Fruit fly (Drosophila melanogaster) whole organism, embryonic: ENCODE data around the gene lva.
A peak's percentile ranks its signal among the peaks of the same experiment; 100 is the strongest.

Experiments
- CG10321 ChIP-seq: fragments of 200-800 bp; sonication (Bioruptor generic); IDR thresholded peaks from 2 replicates; pipeline ENCODE4 v1.3.6; 2022; ENCODE audit warnings: missing biosample characterization, missing genetic modification characterization
- CG11093 ChIP-seq: fragments of 200-800 bp; sonication (Bioruptor generic); IDR thresholded peaks from 3 replicates; pipeline ENCODE4 v1.3.6; 2022; ENCODE audit warnings: missing biosample characterization, missing genetic modification characterization
- CG1233 ChIP-seq: fragments of 200-800 bp; sonication (Bioruptor generic); optimal IDR thresholded peaks from 4 replicates; lab custom pipeline; 2018; ENCODE audit warnings: missing biosample characterization, mild to moderate bottlenecking, missing genetic modification characterization
- CG12769 ChIP-seq: fragments of 200-800 bp; sonication (Bioruptor generic); optimal IDR thresholded peaks from 2 replicates; lab custom pipeline; 2019; ENCODE audit warnings: missing biosample characterization, mild to moderate bottlenecking, missing genetic modification characterization, moderate library complexity
- CG13624 ChIP-seq: fragments of 200-800 bp; sonication (Bioruptor generic); optimal IDR thresholded peaks from 2 replicates; lab custom pipeline; 2016; ENCODE audit warnings: missing biosample characterization, missing genetic modification characterization
- CG14667 ChIP-seq: fragments of 200-800 bp; sonication (Bioruptor generic); IDR thresholded peaks from 2 replicates; pipeline ENCODE4 v1.3.6; 2022; ENCODE audit warnings: missing biosample characterization, missing genetic modification characterization
- CG15073 ChIP-seq: fragments of 200-800 bp; sonication (Bioruptor generic); optimal IDR thresholded peaks from 2 replicates; lab custom pipeline; 2016; ENCODE audit warnings: missing biosample characterization, missing genetic modification characterization
- CG17829 ChIP-seq: fragments of 200-800 bp; optimal IDR thresholded peaks from 2 replicates; lab custom pipeline; 2019; ENCODE audit warnings: missing biosample characterization, mild to moderate bottlenecking, missing genetic modification characterization, moderate library complexity
- CG18262 ChIP-seq: fragments of 200-800 bp; optimal IDR thresholded peaks from 3 replicates; lab custom pipeline; 2019; ENCODE audit warnings: missing biosample characterization, mild to moderate bottlenecking, missing genetic modification characterization, moderate library complexity
- CG18619 ChIP-seq: fragments of 200-800 bp; sonication (Bioruptor generic); optimal IDR thresholded peaks from 3 replicates; lab custom pipeline; 2017; ENCODE audit warnings: missing biosample characterization, mild to moderate bottlenecking, missing genetic modification characterization
- CG18764 ChIP-seq: fragments of 200-800 bp; sonication (Bioruptor generic); optimal IDR thresholded peaks from 3 replicates; lab custom pipeline; 2016; ENCODE audit warnings: missing biosample characterization, missing genetic modification characterization
- CG2889 ChIP-seq: fragments of 200-800 bp; sonication (Bioruptor generic); IDR thresholded peaks from 3 replicates; pipeline ENCODE4 v1.3.6; 2022; ENCODE audit warnings: missing biosample characterization, missing genetic modification characterization
- CG30403 ChIP-seq: fragments of 200-800 bp; sonication (Bioruptor generic); optimal IDR thresholded peaks from 3 replicates; lab custom pipeline; 2016; ENCODE audit warnings: missing biosample characterization, missing genetic modification characterization
- CG30431 ChIP-seq: fragments of 200-800 bp; sonication (Bioruptor generic); optimal IDR thresholded peaks from 2 replicates; lab custom pipeline; 2017; ENCODE audit warnings: missing biosample characterization, missing genetic modification characterization
- CG33557 ChIP-seq: fragments of 200-800 bp; sonication (Bioruptor generic); optimal IDR thresholded peaks from 2 replicates; lab custom pipeline; 2019; ENCODE audit warnings: missing biosample characterization, mild to moderate bottlenecking, missing genetic modification characterization, moderate library complexity
- CG4424 ChIP-seq: fragments of 200-800 bp; sonication (Bioruptor generic); optimal IDR thresholded peaks from 3 replicates; lab custom pipeline; 2016; ENCODE audit warnings: missing biosample characterization, missing genetic modification characterization
- CG4820 ChIP-seq: fragments of 200-800 bp; sonication (Bioruptor generic); optimal IDR thresholded peaks from 3 replicates; lab custom pipeline; 2016; ENCODE audit warnings: missing biosample characterization, missing genetic modification characterization
- CG6654 ChIP-seq: fragments of 200-800 bp; sonication (Bioruptor generic); optimal IDR thresholded peaks from 2 replicates; lab custom pipeline; 2017; ENCODE audit warnings: missing biosample characterization, mild to moderate bottlenecking, missing genetic modification characterization
- CG6765 ChIP-seq: fragments of 200-800 bp; sonication (Bioruptor generic); optimal IDR thresholded peaks from 3 replicates; lab custom pipeline; 2017; ENCODE audit warnings: missing biosample characterization, mild to moderate bottlenecking, missing genetic modification characterization
- CG6813 ChIP-seq: fragments of 200-800 bp; sonication (Bioruptor generic); optimal IDR thresholded peaks from 2 replicates; lab custom pipeline; 2017; ENCODE audit warnings: missing biosample characterization, missing genetic modification characterization, mild to moderate bottlenecking, moderate library complexity, missing genetic modification reagents
- CG7556 ChIP-seq: fragments of 200-800 bp; sonication (Bioruptor generic); optimal IDR thresholded peaks from 2 replicates; lab custom pipeline; 2017; ENCODE audit warnings: missing biosample characterization, mild to moderate bottlenecking, missing genetic modification characterization
- CG8765 ChIP-seq: fragments of 200-800 bp; sonication (Bioruptor generic); IDR thresholded peaks from 2 replicates; pipeline ENCODE4 v1.3.6; 2022; ENCODE audit warnings: missing biosample characterization, missing genetic modification characterization
- CG8924 ChIP-seq: fragments of 200-800 bp; optimal IDR thresholded peaks from 3 replicates; lab custom pipeline; 2019; ENCODE audit warnings: missing biosample characterization, mild to moderate bottlenecking, missing genetic modification characterization, moderate library complexity
- CG9215 ChIP-seq: fragments of 200-800 bp; sonication (Bioruptor generic); IDR thresholded peaks from 2 replicates; pipeline ENCODE4 v1.3.6; 2022; ENCODE audit warnings: missing biosample characterization, missing genetic modification characterization
- CG9727 ChIP-seq: fragments of 200-800 bp; sonication (Bioruptor generic); optimal IDR thresholded peaks from 3 replicates; lab custom pipeline; 2017; ENCODE audit warnings: missing biosample characterization, mild to moderate bottlenecking, missing genetic modification characterization
- Camta ChIP-seq: fragments of 200-800 bp; sonication (Bioruptor generic); optimal IDR thresholded peaks from 2 replicates; lab custom pipeline; 2016; ENCODE audit warnings: missing biosample characterization, missing genetic modification characterization
- CkIIα-i1 ChIP-seq: fragments of 200-800 bp; sonication (Bioruptor generic); IDR thresholded peaks from 2 replicates; pipeline ENCODE4 v1.3.6; 2022; ENCODE audit warnings: missing biosample characterization, missing genetic modification characterization
- Dfd ChIP-seq, 2 experiments: fragments of >200 bp; optimal IDR thresholded peaks; 2 replicates each; lab custom pipeline; 2017; ENCODE audit warnings: missing biosample characterization in 2 of 2, missing genetic modification characterization in 2 of 2
- Hand ChIP-seq: fragments of 200-800 bp; sonication (Bioruptor generic); optimal IDR thresholded peaks from 2 replicates; lab custom pipeline; 2017; ENCODE audit warnings: mild to moderate bottlenecking, missing biosample characterization, missing genetic modification reagents, missing genetic modification characterization
- Hmr ChIP-seq: fragments of 200-800 bp; sonication (Bioruptor generic); optimal IDR thresholded peaks from 3 replicates; lab custom pipeline; 2017; ENCODE audit warnings: mild to moderate bottlenecking, missing biosample characterization, missing genetic modification reagents, missing genetic modification characterization
- Hr78 ChIP-seq, 2 experiments: fragments of 200-800 bp in 1 of 2; fragments of >200 bp in 1 of 2; sonication (Bioruptor generic) in 1 of 2; optimal IDR thresholded peaks; 2 replicates each; lab custom pipeline; 2017 to 2019; ENCODE audit warnings: missing biosample characterization in 2 of 2, missing genetic modification characterization in 2 of 2, mild to moderate bottlenecking in 1 of 2, moderate library complexity in 1 of 2
- Jarid2 ChIP-seq: fragments of 200-800 bp; sonication (Bioruptor generic); optimal IDR thresholded peaks from 3 replicates; lab custom pipeline; 2017; ENCODE audit warnings: mild to moderate bottlenecking, missing biosample characterization, missing genetic modification reagents, missing genetic modification characterization
- Myb ChIP-seq: fragments of 200-800 bp; sonication (Bioruptor generic); optimal IDR thresholded peaks from 2 replicates; lab custom pipeline; 2016; ENCODE audit warnings: missing biosample characterization, missing genetic modification characterization
- Poxn ChIP-seq: fragments of 200-800 bp; sonication (Bioruptor generic); IDR thresholded peaks from 2 replicates; pipeline ENCODE4 v1.3.6; 2022; ENCODE audit warnings: missing biosample characterization, missing genetic modification characterization
- Six4 ChIP-seq: fragments of 200-800 bp; sonication (Bioruptor generic); optimal IDR thresholded peaks from 2 replicates; lab custom pipeline; 2016; ENCODE audit warnings: missing biosample characterization, missing genetic modification characterization
- al ChIP-seq: fragments of 200-800 bp; sonication (Bioruptor generic); IDR thresholded peaks from 2 replicates; pipeline ENCODE4 v1.3.6; 2022; ENCODE audit warnings: missing biosample characterization, missing genetic modification characterization
- bcd ChIP-seq: fragments of 200-800 bp; sonication (Bioruptor generic); optimal IDR thresholded peaks from 2 replicates; lab custom pipeline; 2017; ENCODE audit warnings: missing biosample characterization, mild to moderate bottlenecking, missing genetic modification characterization
- dysf ChIP-seq: fragments of 200-800 bp; sonication (Bioruptor generic); IDR thresholded peaks from 3 replicates; pipeline ENCODE4 v1.3.6; 2022; ENCODE audit warnings: missing biosample characterization, missing genetic modification characterization
- hkb ChIP-seq, 2 experiments: fragments of 200-800 bp in 1 of 2; fragments of >200 bp in 1 of 2; sonication (Bioruptor generic) in 1 of 2; IDR thresholded peaks in 1 of 2; optimal IDR thresholded peaks in 1 of 2; 2 replicates each; pipeline versions ENCODE4 v1.3.6 to Lab custom; 2017 to 2022; ENCODE audit warnings: missing biosample characterization in 1 of 2, missing genetic modification characterization in 1 of 2
- lilli ChIP-seq: fragments of 200-800 bp; sonication (Bioruptor generic); optimal IDR thresholded peaks from 3 replicates; lab custom pipeline; 2016; ENCODE audit warnings: missing biosample characterization, missing genetic modification characterization
- lov ChIP-seq, 2 experiments: fragments of 200-800 bp in 1 of 2; fragments of >200 bp in 1 of 2; sonication (Bioruptor generic) in 1 of 2; IDR thresholded peaks in 1 of 2; optimal IDR thresholded peaks in 1 of 2; 2 replicates in 1 of 2; 3 replicates in 1 of 2; pipeline versions ENCODE4 v1.3.6 to Lab custom; 2017 to 2022; ENCODE audit warnings: missing biosample characterization in 1 of 2, missing genetic modification characterization in 1 of 2
- nmo ChIP-seq: fragments of 200-800 bp; sonication (Bioruptor generic); optimal IDR thresholded peaks from 2 replicates; lab custom pipeline; 2018; ENCODE audit warnings: missing biosample characterization, mild to moderate bottlenecking, missing genetic modification characterization, moderate library complexity
- oc ChIP-seq: fragments of 200-800 bp; sonication (Bioruptor generic); optimal IDR thresholded peaks from 2 replicates; lab custom pipeline; 2018; ENCODE audit warnings: missing biosample characterization, mild to moderate bottlenecking, missing genetic modification characterization, moderate library complexity
- otp ChIP-seq: fragments of 200-800 bp; sonication (Bioruptor generic); IDR thresholded peaks from 3 replicates; pipeline ENCODE4, ENCODE4 v1.3.6; 2022; ENCODE audit warnings: missing biosample characterization, missing genetic modification characterization
- pros ChIP-seq: fragments of 200-800 bp; sonication (Bioruptor generic); optimal IDR thresholded peaks from 3 replicates; lab custom pipeline; 2019; ENCODE audit warnings: missing biosample characterization, mild to moderate bottlenecking, missing genetic modification characterization, moderate library complexity
- schlank ChIP-seq: fragments of 200-800 bp; sonication (Bioruptor generic); optimal IDR thresholded peaks from 2 replicates; lab custom pipeline; 2018; ENCODE audit warnings: missing biosample characterization, mild to moderate bottlenecking, missing genetic modification characterization
- sens-2 ChIP-seq: fragments of 200-800 bp; sonication (Bioruptor generic); IDR thresholded peaks from 2 replicates; pipeline ENCODE4 v1.3.6; 2022; ENCODE audit warnings: missing biosample characterization, missing genetic modification characterization
- slbo ChIP-seq: fragments of 200-800 bp; sonication (Bioruptor generic); IDR thresholded peaks from 2 replicates; pipeline ENCODE4 v1.3.6; 2022; ENCODE audit warnings: missing biosample characterization, missing genetic modification characterization
- unc-4 ChIP-seq: fragments of 200-800 bp; sonication (Bioruptor generic); IDR thresholded peaks from 2 replicates; pipeline ENCODE4 v1.3.6; 2022; ENCODE audit warnings: missing biosample characterization, missing genetic modification characterization; ENCODE audit not compliant: partially characterized antibody
- vnd ChIP-seq: fragments of 200-800 bp; sonication (Bioruptor generic); IDR thresholded peaks from 3 replicates; pipeline ENCODE4 v1.3.6; 2022; ENCODE audit warnings: missing biosample characterization, missing genetic modification characterization; ENCODE audit not compliant: partially characterized antibody

Gene lva

dm6 chrX:4010179-4010578 is 45.1 kb upstream of the lva start (continued):
- TF ChIP-seq CG13624 (GFP tag; lab: Kevin White, UChicago) = peak; percentile 55
- TF ChIP-seq Jarid2 (GFP tag; lab: Kevin White, UChicago) = no peak
- no peak for TF ChIP-seq CG10321
- TF ChIP-seq al (GFP tag; lab: Robert Waterston, UW) = no peak
- TF ChIP-seq CG6765 (GFP tag; lab: Kevin White, UChicago) = no peak
- TF ChIP-seq CG9727 (GFP tag; lab: Kevin White, UChicago) = peak; percentile 27
- TF ChIP-seq unc-4 (GFP tag; lab: Robert Waterston, UW) = no peak
- TF ChIP-seq Poxn (GFP tag; lab: Robert Waterston, UW) = no peak
- no peak for TF ChIP-seq CG8924 (tag; lab: Kevin White, UChicago)
- no peak for TF ChIP-seq hkb (optimal IDR thresholded peaks at IDR 0.05; lab: Kevin White, UChicago)
- 0 out of 2 replicates have a peak, but pooled peaks have one; percentile 29 for TF ChIP-seq hkb (GFP tag; IDR thresholded peaks at IDR 0.05; lab: Robert Waterston, UW)
- TF ChIP-seq bcd (GFP tag; lab: Kevin White, UChicago) = peak; percentile 8
- TF ChIP-seq sens-2 (GFP tag; lab: Robert Waterston, UW) = 0 out of 2 replicates have a peak, but pooled peaks have one; percentile 35
- peak; percentile 55 for TF ChIP-seq lilli (GFP tag; lab: Kevin White, UChicago)
- TF ChIP-seq vnd = no peak
- no peak for TF ChIP-seq CG6654 (GFP tag; lab: Kevin White, UChicago)
- peak; percentile 70 for TF ChIP-seq slbo (GFP tag; lab: Robert Waterston, UW)
- no peak for TF ChIP-seq CG18764 (GFP tag; lab: Kevin White, UChicago)
- TF ChIP-seq CG14667 (GFP tag; lab: Robert Waterston, UW) = peak; percentile 50
- TF ChIP-seq CG11093 (GFP tag; lab: Robert Waterston, UW) = peak; percentile 52; the same call in 1 of the 3 replicates
- TF ChIP-seq lov (optimal IDR thresholded peaks at IDR 0.05; lab: Kevin White, UChicago) = no peak
- TF ChIP-seq lov (GFP tag; IDR thresholded peaks at IDR 0.05; lab: Robert Waterston, UW) = no peak
- TF ChIP-seq dysf (GFP tag; lab: Robert Waterston, UW) = peak; percentile 52; the same call in 2 of the 3 replicates
- no peak for TF ChIP-seq CG2889 (GFP tag; lab: Robert Waterston, UW)
- TF ChIP-seq nmo (GFP tag; lab: Kevin White, UChicago) = peak; percentile 39
- no peak for TF ChIP-seq pros (GFP tag; lab: Kevin White, UChicago)
- no peak for TF ChIP-seq CkIIα-i1 (GFP tag; lab: Robert Waterston, UW)
- TF ChIP-seq Six4 (GFP tag; lab: Kevin White, UChicago) = no peak
- peak; percentile 3 for TF ChIP-seq CG4820 (GFP tag; lab: Kevin White, UChicago)
- peak; percentile 14 for TF ChIP-seq Camta
- TF ChIP-seq CG1233 (GFP tag; lab: Kevin White, UChicago) = peak; percentile 11
- no peak for TF ChIP-seq CG15073 (GFP tag; lab: Kevin White, UChicago)
- peak; percentile 13 for TF ChIP-seq CG30431 (GFP tag; lab: Kevin White, UChicago)
- peak; percentile 2 for TF ChIP-seq Myb (GFP tag; lab: Kevin White, UChicago)
- TF ChIP-seq Hmr (GFP tag; lab: Kevin White, UChicago) = peak; percentile 27
- TF ChIP-seq CG33557 (GFP tag; lab: Kevin White, UChicago) = no peak
- TF ChIP-seq CG18262 (tag; lab: Kevin White, UChicago) = peak; percentile 12
- peak; percentile 11; the same call in 1 of the 2 replicates for TF ChIP-seq CG9215

DNA sequence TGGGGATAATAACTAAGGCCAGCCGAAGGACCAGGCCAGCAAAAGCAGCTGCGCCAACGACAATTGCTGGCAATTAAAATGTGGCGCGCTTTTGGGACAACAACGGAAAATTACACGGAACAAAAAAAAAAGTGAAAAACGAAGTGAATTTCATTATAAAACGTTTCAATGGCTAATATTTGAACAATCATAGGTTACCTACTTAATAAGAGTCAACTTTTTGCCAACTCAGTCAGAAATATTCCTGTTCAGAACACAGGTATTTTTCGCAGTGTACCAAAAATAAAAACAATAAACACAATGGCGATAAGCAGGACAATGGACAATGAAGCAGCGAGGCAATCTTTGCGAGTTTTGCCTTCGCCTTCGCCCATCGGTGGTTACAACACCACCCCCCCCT is 39.9 kb upstream of the lva start:
- TF ChIP-seq CG7556 (GFP tag; lab: Kevin White, UChicago) = peak; percentile 46
- TF ChIP-seq CG17829 (tag; lab: Kevin White, UChicago) = no peak
- peak; percentile 4 for TF ChIP-seq lilli (GFP tag; lab: Kevin White, UChicago)
- peak; percentile 0 for TF ChIP-seq CG18619 (GFP tag; lab: Kevin White, UChicago)
- TF ChIP-seq schlank (tag; lab: Kevin White, UChicago) = no peak
- no peak for TF ChIP-seq oc (tag; lab: Kevin White, UChicago)
- TF ChIP-seq CG6813 (GFP tag; lab: Kevin White, UChicago) = peak; percentile 7
- TF ChIP-seq CG12769 (tag; lab: Kevin White, UChicago) = peak; percentile 23
- TF ChIP-seq otp (GFP tag; lab: Robert Waterston, UW) = no peak
- TF ChIP-seq CG30403 (GFP tag; lab: Kevin White, UChicago) = peak; percentile 34
- no peak for TF ChIP-seq Dfd (GFP tag; optimal IDR thresholded peaks at IDR 0.05; lab: Kevin White, UChicago)
- TF ChIP-seq CG4424 = no peak
- no peak; the same call in 1 of the 2 replicates for TF ChIP-seq CG14667 (GFP tag; lab: Robert Waterston, UW)
- no peak for TF ChIP-seq Hand (GFP tag; lab: Kevin White, UChicago)
- TF ChIP-seq Hr78 (GFP tag; optimal IDR thresholded peaks at IDR 0.05; lab: Kevin White, UChicago) = no peak
- TF ChIP-seq CG8765 (GFP tag; lab: Robert Waterston, UW) = no peak
